Fruit fly (Drosophila melanogaster): Measurements from ENCODE around the gene ND-B22.

ND-B22 gene

DNA sequence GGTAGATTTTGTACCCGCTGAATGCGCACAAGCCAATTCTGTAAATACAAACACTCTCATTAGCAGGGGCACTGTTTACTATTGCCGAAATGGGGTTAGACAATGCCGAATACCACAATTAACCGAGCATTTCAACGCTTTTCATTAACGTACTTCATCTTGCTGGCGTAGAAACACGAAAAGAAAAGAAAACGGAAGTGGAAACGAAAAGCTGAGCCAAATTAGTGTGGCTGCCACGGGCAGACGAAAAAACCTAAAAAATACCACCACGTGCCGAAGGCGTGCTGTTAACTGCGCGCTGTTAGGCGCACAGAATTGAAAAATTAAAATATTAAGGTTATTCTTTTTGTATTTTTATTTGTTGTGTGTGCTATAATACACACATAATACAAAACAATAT, 24.0 kb upstream of the ND-B22 start, which contains the start of gene RpL24:
TSS of gene RpL24 (minus strand) at position 229 of the 400 bp plus-strand sequence.
- TF ChIP-seq CG32006 (GFP tag; optimal IDR thresholded peaks at IDR 0.05) (peak; percentile 41), topi (GFP tag; optimal IDR thresholded peaks at IDR 0.05) (peak; percentile 90), CG6792 (GFP tag; optimal IDR thresholded peaks at IDR 0.05) (peak; percentile 78), CG11294 (GFP tag; IDR thresholded peaks at IDR 0.05) (peak; percentile 18; the same call in 1 of the 2 replicates), ss (GFP tag; optimal IDR thresholded peaks at IDR 0.05) (peak; percentile 84 to 92), pdm3 (GFP tag; optimal IDR thresholded peaks at IDR 0.05) (peak; percentile 85), achi (GFP tag; optimal IDR thresholded peaks at IDR 0.05) (peak; percentile 83), CG10631 (GFP tag; optimal IDR thresholded peaks at IDR 0.05) (no peak), CG4318 (GFP tag; optimal IDR thresholded peaks at IDR 0.05) (no peak), Gug (GFP tag; IDR thresholded peaks at IDR 0.05) (peak; percentile 45; the same call in 1 of the 2 replicates), Ets96B (tag; optimal IDR thresholded peaks at IDR 0.05) (peak; percentile 56), Sox102F (GFP tag; optimal IDR thresholded peaks at IDR 0.05) (peak; percentile 91), CG3919 (GFP tag; optimal IDR thresholded peaks at IDR 0.05) (peak; percentile 95), Smox (GFP tag; optimal IDR thresholded peaks at IDR 0.05) (peak; percentile 82), CG8119 (GFP tag; IDR thresholded peaks at IDR 0.05) (no peak), Ets21C (GFP tag; optimal IDR thresholded peaks at IDR 0.05) (no peak), CG6276 (GFP tag; optimal IDR thresholded peaks at IDR 0.05) (peak; percentile 58), spab (GFP tag; optimal IDR thresholded peaks at IDR 0.05) (peak; percentile 70), net (GFP tag; optimal IDR thresholded peaks at IDR 0.05) (peak; percentile 95), CG6163 (GFP tag; IDR thresholded peaks at IDR 0.05) (peak; percentile 94), Met (GFP tag; optimal IDR thresholded peaks at IDR 0.05) (peak; percentile 91), CG8632 (GFP tag; optimal IDR thresholded peaks at IDR 0.05) (peak; percentile 77), Hr39 (GFP tag; optimal IDR thresholded peaks at IDR 0.05) (peak; percentile 73), Hr38 (GFP tag; optimal IDR thresholded peaks at IDR 0.05) (no peak), Hr4 (GFP tag; optimal IDR thresholded peaks at IDR 0.05) (no peak), Eip75B (GFP tag; optimal IDR thresholded peaks at IDR 0.05) (peak; percentile 89), dac (GFP tag; optimal IDR thresholded peaks at IDR 0.05) (peak; percentile 75), Blimp-1 (GFP tag; optimal IDR thresholded peaks at IDR 0.05) (peak; percentile 75), CG34406 (GFP tag; optimal IDR thresholded peaks at IDR 0.05) (peak; percentile 86), Eip93F (GFP tag; optimal IDR thresholded peaks at IDR 0.05) (peak; percentile 23), eg (GFP tag; IDR thresholded peaks at IDR 0.05) (peak; percentile 92), lz (GFP tag; optimal IDR thresholded peaks at IDR 0.05) (peak; percentile 90), CG7368 (GFP tag; optimal IDR thresholded peaks at IDR 0.05) (peak; percentile 91), OdsH (GFP tag; optimal IDR thresholded peaks at IDR 0.05) (peak; percentile 82), Sox14 (GFP tag; optimal IDR thresholded peaks at IDR 0.05) (peak; percentile 72), Sox15 (GFP tag; optimal IDR thresholded peaks at IDR 0.05) (peak; percentile 1), cyc (GFP tag; optimal IDR thresholded peaks at IDR 0.05) (peak; percentile 84), CG15336 (GFP tag; IDR thresholded peaks at IDR 0.05) (no peak), CG16779 (tag; optimal IDR thresholded peaks at IDR 0.05) (peak; percentile 82), CG10669 (GFP tag; optimal IDR thresholded peaks at IDR 0.05) (peak; percentile 78), CG1621 (tag; optimal IDR thresholded peaks at IDR 0.05) (peak; percentile 73), CG11762 (GFP tag; optimal IDR thresholded peaks at IDR 0.05; ENCODE audit: insufficient read depth) (peak; percentile 76), fd85E (GFP tag; optimal IDR thresholded peaks at IDR 0.05) (peak; percentile 90), salr (GFP tag; optimal IDR thresholded peaks at IDR 0.05) (peak; percentile 19 to 91), CG3032 (tag; optimal IDR thresholded peaks at IDR 0.05) (peak; percentile 65), vri (GFP tag; optimal IDR thresholded peaks at IDR 0.05) (peak; percentile 92), fkh (GFP tag; optimal IDR thresholded peaks at IDR 0.05) (no peak), dsx (GFP tag; optimal IDR thresholded peaks at IDR 0.05; ENCODE audit: poor library complexity, severe bottlenecking) (no peak), svp (GFP tag) (no peak), CG9139 (GFP tag; optimal IDR thresholded peaks at IDR 0.05) (peak; percentile 87), fd59A (GFP tag; optimal IDR thresholded peaks at IDR 0.05) (peak; percentile 61), Eip78C (GFP tag) (peak; percentile 96)
